Worm (Caenorhabditis elegans) whole organism, late embryonic: ENCODE data around the gene C24H12.4.

Experiments used
- F13H6.1 ChIP-seq: sonication (generic microtip); optimal IDR thresholded peaks from 2 replicates; lab custom pipeline; 2016; ENCODE audit warnings: missing genetic modification characterization, missing compliant biosample characterization
- ama-1 ChIP-seq: fragments of 150-350 bp; optimal IDR thresholded peaks from 2 replicates; lab custom pipeline; 2014
- ceh-18 ChIP-seq: sonication (generic microtip); optimal IDR thresholded peaks from 2 replicates; lab custom pipeline; 2016; ENCODE audit warnings: missing genetic modification characterization, missing compliant biosample characterization
- ceh-9 ChIP-seq: sonication (generic microtip); optimal IDR thresholded peaks from 2 replicates; lab custom pipeline; 2016; ENCODE audit warnings: mild to moderate bottlenecking, missing genetic modification characterization, inconsistent platforms, missing compliant biosample characterization
- elt-2 ChIP-seq: sonication (generic microtip); optimal IDR thresholded peaks from 2 replicates; lab custom pipeline; 2016; ENCODE audit warnings: missing genetic modification reagents, missing genetic modification characterization, missing compliant biosample characterization
- ets-4 ChIP-seq: sonication (generic microtip); optimal IDR thresholded peaks from 2 replicates; lab custom pipeline; 2016; ENCODE audit warnings: missing genetic modification characterization, missing compliant biosample characterization
- eyg-1 ChIP-seq: sonication (generic microtip); optimal IDR thresholded peaks from 2 replicates; lab custom pipeline; 2016; ENCODE audit warnings: missing genotype, missing genetic modification characterization, missing compliant biosample characterization
- hlh-30 ChIP-seq: sonication (generic microtip); optimal IDR thresholded peaks from 2 replicates; lab custom pipeline; 2017; ENCODE audit warnings: antibody characterized with exemption, missing genetic modification characterization, missing compliant biosample characterization; ENCODE audit not compliant: insufficient read depth
- lim-6 ChIP-seq: sonication (generic microtip); optimal IDR thresholded peaks from 2 replicates; lab custom pipeline; 2016; ENCODE audit warnings: missing genetic modification characterization, missing compliant biosample characterization
- nfya-1 ChIP-seq: sonication (generic microtip); optimal IDR thresholded peaks from 2 replicates; lab custom pipeline; 2017; ENCODE audit warnings: missing genetic modification characterization, mild to moderate bottlenecking, missing compliant biosample characterization, antibody characterized with exemption, moderate library complexity
- nhr-11 ChIP-seq: fragments of 150-350 bp; optimal IDR thresholded peaks from 2 replicates; lab custom pipeline; 2014; ENCODE audit warnings: missing biosample characterization, missing genetic modification characterization
- tbx-2 ChIP-seq: sonication (generic microtip); optimal IDR thresholded peaks from 2 replicates; lab custom pipeline; 2016; ENCODE audit warnings: missing genetic modification characterization, missing compliant biosample characterization

ce11 chrII:457790-458189, 46.8 kb downstream of the C24H12.4 start, which contains the start of gene gvd-1:
- TF ChIP-seq ceh-9 (tag; lab: Kevin White, UChicago) (no peak), lim-6 (tag; lab: Kevin White, UChicago) (no peak), ama-1 (no peak), nfya-1 (tag; lab: Kevin White, UChicago) (no peak), F13H6.1 (tag; lab: Kevin White, UChicago) (no peak), ceh-18 (tag; lab: Kevin White, UChicago) (no peak), nhr-11 (tag; lab: Kevin White, UChicago) (no peak), hlh-30 (tag; lab: Kevin White, UChicago) (no peak), elt-2 (tag; lab: Kevin White, UChicago) (no peak), eyg-1 (tag; lab: Kevin White, UChicago) (no peak), ets-4 (tag; lab: Kevin White, UChicago) (no peak), tbx-2 (tag; lab: Kevin White, UChicago) (no peak)
